Worm (Caenorhabditis elegans): ENCODE results near the gene F57B7.2.

The F57B7.2 gene

ce11 chrV:11443503-11443902 is at the start of gene F57B7.2:
F57B7.2 (minus strand) TSS chrV:11443603.
- no peak for TF ChIP-seq flh-1 (GFP tag; optimal IDR thresholded peaks at IDR 0.05)
- TF ChIP-seq lin-32 (GFP tag; optimal IDR thresholded peaks at IDR 0.05): no peak
- no peak for TF ChIP-seq pha-4 (tag; optimal IDR thresholded peaks at IDR 0.05)
- TF ChIP-seq nhr-2 (tag; optimal IDR thresholded peaks at IDR 0.05): no peak
- no peak for TF ChIP-seq ces-1 (GFP tag; optimal IDR thresholded peaks at IDR 0.05)
- no peak for TF ChIP-seq lin-13 (tag; optimal IDR thresholded peaks at IDR 0.05)
- no peak for TF ChIP-seq elt-1 (tag; optimal IDR thresholded peaks at IDR 0.05; ENCODE audit: borderline replicate concordance, insufficient read depth)
- no peak for TF ChIP-seq cnd-1 (tag; optimal IDR thresholded peaks at IDR 0.05)
- no peak for TF ChIP-seq ceh-83 (GFP tag; optimal IDR thresholded peaks at IDR 0.05)
- TF ChIP-seq snpc-4 (tag; optimal IDR thresholded peaks at IDR 0.05): no peak
- no peak for TF ChIP-seq lsy-2 (tag; optimal IDR thresholded peaks at IDR 0.05)
- TF ChIP-seq unc-120 (tag; optimal IDR thresholded peaks at IDR 0.05; ENCODE audit: poor library complexity, severe bottlenecking): no peak
- TF ChIP-seq zip-8 (tag; optimal IDR thresholded peaks at IDR 0.05): no peak
- TF ChIP-seq sem-2 (GFP tag; optimal IDR thresholded peaks at IDR 0.05): no peak
- no peak for TF ChIP-seq blmp-1 (tag; optimal IDR thresholded peaks at IDR 0.05)
- no peak for TF ChIP-seq nhr-237 (tag; optimal IDR thresholded peaks at IDR 0.05)
- no peak for TF ChIP-seq ham-2 (GFP tag; optimal IDR thresholded peaks at IDR 0.05)
- no peak for TF ChIP-seq mls-2 (tag; optimal IDR thresholded peaks at IDR 0.05)

DNA sequence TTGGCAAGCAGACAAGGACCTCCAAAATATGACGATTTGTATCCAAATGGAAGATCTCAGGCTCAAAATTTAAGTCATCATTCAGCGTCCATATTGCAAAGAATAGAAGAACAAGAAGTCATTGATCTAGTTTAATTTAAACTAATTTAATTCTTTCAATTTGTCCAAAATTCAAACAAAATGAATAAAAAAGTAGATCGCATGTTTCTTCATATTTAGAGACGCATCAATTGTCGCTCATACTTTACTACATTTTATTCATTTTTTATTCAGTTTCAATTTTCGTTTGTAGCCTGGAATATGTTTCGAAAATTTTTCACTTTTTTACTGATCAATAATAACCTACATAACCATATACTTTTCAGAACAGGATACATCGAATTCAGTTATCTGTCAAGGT is 49.1 kb upstream of the F57B7.2 start, which contains the start of gene T11F9.21:
TSS of gene T11F9.21 (plus strand) at position 301 of the 400 bp plus-strand sequence.
- TF ChIP-seq nhr-28 (tag; optimal IDR thresholded peaks at IDR 0.05) (no peak), pha-4 (tag; optimal IDR thresholded peaks at IDR 0.05) (no peak), nhr-237 (tag; optimal IDR thresholded peaks at IDR 0.05) (no peak), flh-1 (GFP tag; optimal IDR thresholded peaks at IDR 0.05) (no peak), M03D4.4 (tag; optimal IDR thresholded peaks at IDR 0.05) (no peak), ceh-39 (tag; optimal IDR thresholded peaks at IDR 0.05) (no peak), elt-1 (tag; optimal IDR thresholded peaks at IDR 0.05; ENCODE audit: borderline replicate concordance, insufficient read depth) (no peak), lin-32 (GFP tag; optimal IDR thresholded peaks at IDR 0.05) (no peak), snpc-4 (tag; optimal IDR thresholded peaks at IDR 0.05) (no peak), elt-3 (tag; optimal IDR thresholded peaks at IDR 0.05) (no peak), mab-5 (tag; optimal IDR thresholded peaks at IDR 0.05) (no peak), lin-13 (tag; optimal IDR thresholded peaks at IDR 0.05) (no peak), ces-1 (GFP tag; optimal IDR thresholded peaks at IDR 0.05) (no peak), lsy-2 (tag; optimal IDR thresholded peaks at IDR 0.05) (no peak), zip-8 (tag; optimal IDR thresholded peaks at IDR 0.05) (no peak), unc-120 (tag; optimal IDR thresholded peaks at IDR 0.05; ENCODE audit: poor library complexity, severe bottlenecking) (no peak), nhr-2 (tag; optimal IDR thresholded peaks at IDR 0.05) (no peak), mls-2 (tag; optimal IDR thresholded peaks at IDR 0.05) (no peak), cnd-1 (tag; optimal IDR thresholded peaks at IDR 0.05) (no peak), hlh-1 (tag; optimal IDR thresholded peaks at IDR 0.05) (no peak)

- TF ChIP-seq zip-8 (tag; optimal IDR thresholded peaks at IDR 0.05) (no peak), ceh-39 (tag; optimal IDR thresholded peaks at IDR 0.05) (no peak), cnd-1 (tag; optimal IDR thresholded peaks at IDR 0.05) (no peak), ces-1 (GFP tag; optimal IDR thresholded peaks at IDR 0.05) (no peak), ceh-43 (GFP tag; optimal IDR thresholded peaks at IDR 0.05) (no peak), nhr-76 (tag; optimal IDR thresholded peaks at IDR 0.05) (no peak)
Observed at ce11 chrV:11490382-11490781, 47.0 kb upstream of the F57B7.2 start, which contains the start of gene dhs-19. dhs-19 (minus strand) TSS chrV:11490482.

ce11 chrV:11488288-11488687 is 44.9 kb upstream of the F57B7.2 start:
- no peak for TF ChIP-seq elt-1 (tag; optimal IDR thresholded peaks at IDR 0.05; ENCODE audit: borderline replicate concordance, insufficient read depth)
- TF ChIP-seq ceh-39 (tag; optimal IDR thresholded peaks at IDR 0.05): no peak
- TF ChIP-seq M03D4.4 (tag; optimal IDR thresholded peaks at IDR 0.05): no peak
- no peak for TF ChIP-seq nhr-28 (tag; optimal IDR thresholded peaks at IDR 0.05)
- TF ChIP-seq nhr-237 (tag; optimal IDR thresholded peaks at IDR 0.05): no peak
- TF ChIP-seq lin-32 (GFP tag; optimal IDR thresholded peaks at IDR 0.05): no peak
- no peak for TF ChIP-seq ceh-83 (GFP tag; optimal IDR thresholded peaks at IDR 0.05)
- no peak for TF ChIP-seq hlh-1 (tag; optimal IDR thresholded peaks at IDR 0.05)
- no peak for TF ChIP-seq zip-8 (tag; optimal IDR thresholded peaks at IDR 0.05)
- TF ChIP-seq unc-120 (tag; optimal IDR thresholded peaks at IDR 0.05; ENCODE audit: poor library complexity, severe bottlenecking): no peak

DNA sequence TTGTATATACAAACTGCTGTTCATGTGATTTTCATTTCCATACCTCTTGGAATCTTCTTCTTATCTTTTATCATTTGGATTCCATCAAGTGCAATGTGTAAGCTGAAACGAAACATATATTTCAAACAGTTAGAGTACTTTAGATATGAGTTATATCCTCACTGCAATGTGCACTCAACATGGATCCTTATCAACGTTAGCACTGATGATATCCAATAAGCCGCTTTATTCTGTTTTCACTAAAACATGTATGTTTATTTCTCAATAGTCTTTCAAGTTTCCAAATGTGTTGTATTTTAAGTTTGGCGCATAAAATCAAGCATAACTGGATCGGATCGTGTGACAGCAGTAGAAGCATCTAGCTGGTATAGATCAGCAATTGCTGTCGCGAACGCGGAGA is 43.3 kb upstream of the F57B7.2 start, which contains the start of gene T11F9.10:
TSS of gene T11F9.10 (plus strand) at position 301 of the 400 bp plus-strand sequence.
- TF ChIP-seq ceh-43 (GFP tag; optimal IDR thresholded peaks at IDR 0.05): no peak
- TF ChIP-seq nhr-12 (tag; optimal IDR thresholded peaks at IDR 0.05): no peak
- no peak for TF ChIP-seq unc-39 (tag; optimal IDR thresholded peaks at IDR 0.05)
- no peak for TF ChIP-seq nhr-2 (tag; optimal IDR thresholded peaks at IDR 0.05)

DNA sequence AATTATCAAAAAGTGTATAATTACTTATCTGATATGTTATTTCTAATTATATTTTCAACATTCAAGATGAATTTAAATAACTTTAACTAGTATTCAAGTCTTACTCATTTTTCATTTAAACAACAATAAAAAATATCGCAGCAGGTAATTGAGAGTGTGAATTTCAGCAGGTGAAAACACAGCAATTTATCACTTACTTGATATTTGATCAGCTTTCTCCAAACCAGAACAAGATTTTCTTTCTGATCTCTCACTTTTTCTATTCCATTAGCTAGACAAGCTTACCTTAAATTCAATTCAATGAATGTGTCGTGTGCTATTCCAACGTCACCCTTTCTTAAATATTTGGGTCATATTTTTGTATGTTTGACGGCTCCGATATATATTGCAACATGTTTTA is 42.2 kb upstream of the F57B7.2 start, which contains the start of gene srh-1:
TSS of gene srh-1 (plus strand) at position 301 of the 400 bp plus-strand sequence.
- TF ChIP-seq ham-2 (GFP tag; optimal IDR thresholded peaks at IDR 0.05): no peak

All from whole organism, mixed stage, embryonic.